Worm (Caenorhabditis elegans) whole organism, young adult: Measurements from ENCODE around the gene glb-30.

Source experiments
- D2030.7 ChIP-seq: fragments of 200-800 bp; sonication (Bioruptor generic); IDR thresholded peaks from 2 replicates; pipeline ENCODE4 v1.3.6; 2022; ENCODE audit warnings: missing genetic modification reagents, missing genetic modification characterization, missing compliant biosample characterization
- F10E7.11 ChIP-seq: sonication (generic microtip); optimal IDR thresholded peaks from 2 replicates; lab custom pipeline; 2017; ENCODE audit warnings: mild to moderate bottlenecking, missing genetic modification characterization, moderate library complexity, missing compliant biosample characterization
- F23B12.7 ChIP-seq: sonication (generic microtip); optimal IDR thresholded peaks from 2 replicates; lab custom pipeline; 2017; ENCODE audit warnings: missing genetic modification characterization, mild to moderate bottlenecking, missing compliant biosample characterization, antibody characterized with exemption, moderate library complexity; ENCODE audit not compliant: insufficient read depth
- F49E8.2 ChIP-seq: sonication (generic microtip); optimal IDR thresholded peaks from 3 replicates; lab custom pipeline; 2017; ENCODE audit warnings: missing genetic modification characterization, mild to moderate bottlenecking, missing compliant biosample characterization, antibody characterized with exemption, moderate library complexity; ENCODE audit not compliant: insufficient read depth
- Y53F4B.3 ChIP-seq: fragments of 200-800 bp; sonication (Bioruptor generic); IDR thresholded peaks from 2 replicates; pipeline ENCODE4 v1.3.6; 2022; ENCODE audit warnings: missing genetic modification reagents, missing genetic modification characterization, missing compliant biosample characterization
- Y53G8AR.9 ChIP-seq: fragments of 200-800 bp; sonication (Bioruptor generic); conservative IDR thresholded peaks from 2 replicates; pipeline ENCODE4 v1.3.6; 2022; ENCODE audit warnings: missing genetic modification reagents, missing genetic modification characterization, missing compliant biosample characterization
- Y56A3A.18 ChIP-seq: fragments of 200-800 bp; sonication (Bioruptor generic); IDR thresholded peaks from 2 replicates; pipeline ENCODE4 v1.3.6; 2022; ENCODE audit warnings: missing genetic modification reagents, missing genetic modification characterization, missing compliant biosample characterization
- Y95B8A.8 ChIP-seq: fragments of 200-800 bp; sonication (Bioruptor generic); IDR thresholded peaks from 2 replicates; pipeline ENCODE4 v1.3.6; 2022; ENCODE audit warnings: missing genetic modification reagents, missing genetic modification characterization, missing compliant biosample characterization
- ZK185.1 ChIP-seq: sonication (generic microtip); optimal IDR thresholded peaks from 2 replicates; lab custom pipeline; 2016; ENCODE audit warnings: mild to moderate bottlenecking, missing genetic modification characterization, missing compliant biosample characterization; ENCODE audit not compliant: poor library complexity, severe bottlenecking
- aptf-2 ChIP-seq: fragments of 200-800 bp; sonication (Bioruptor generic); conservative IDR thresholded peaks from 2 replicates; pipeline ENCODE4 v1.3.6; 2022; ENCODE audit warnings: missing genetic modification reagents, missing genetic modification characterization, missing compliant biosample characterization
- aptf-3 ChIP-seq: fragments of 200-800 bp; sonication (Bioruptor generic); IDR thresholded peaks from 2 replicates; pipeline ENCODE4 v1.3.6; 2022; ENCODE audit warnings: missing genetic modification characterization, missing compliant biosample characterization
- atf-7 ChIP-seq: sonication (generic microtip); optimal IDR thresholded peaks from 2 replicates; lab custom pipeline; 2017; ENCODE audit warnings: mild to moderate bottlenecking, missing genetic modification characterization, missing compliant biosample characterization
- bed-1 ChIP-seq: fragments of 200-800 bp; sonication (Bioruptor generic); IDR thresholded peaks from 2 replicates; pipeline ENCODE4 v1.3.6; 2022; ENCODE audit warnings: missing genetic modification reagents, missing genetic modification characterization, missing compliant biosample characterization
- cebp-1 ChIP-seq, 2 experiments: fragments of 200-800 bp in 1 of 2; sonication (Bioruptor generic) in 1 of 2; sonication (generic microtip) in 1 of 2; IDR thresholded peaks in 1 of 2; optimal IDR thresholded peaks in 1 of 2; 2 replicates each; pipeline versions ENCODE4 v1.3.6 to Lab custom; 2017 to 2022; ENCODE audit warnings: missing compliant biosample characterization in 2 of 2, missing genetic modification characterization in 2 of 2, mild to moderate bottlenecking in 1 of 2, missing genetic modification reagents in 1 of 2, moderate library complexity in 1 of 2
- ceh-91 ChIP-seq: fragments of 200-800 bp; sonication (Bioruptor generic); IDR thresholded peaks from 2 replicates; pipeline ENCODE4 v1.3.6; 2022; ENCODE audit warnings: missing genetic modification reagents, missing genetic modification characterization, missing compliant biosample characterization
- chd-7 ChIP-seq: sonication (generic microtip); optimal IDR thresholded peaks from 2 replicates; lab custom pipeline; 2016; ENCODE audit warnings: mild to moderate bottlenecking, missing genetic modification characterization, moderate library complexity, missing compliant biosample characterization
- dpl-1 ChIP-seq: fragments of 150-350 bp; optimal IDR thresholded peaks from 2 replicates; lab custom pipeline; 2014; ENCODE audit warnings: missing biosample characterization, missing genetic modification reagents, missing genetic modification characterization
- ets-4 ChIP-seq: fragments of 200-800 bp; sonication (Bioruptor generic); optimal IDR thresholded peaks from 2 replicates; lab custom pipeline; 2018; ENCODE audit warnings: mild to moderate bottlenecking, missing genetic modification characterization, missing compliant biosample characterization
- fkh-3 ChIP-seq: sonication (generic microtip); optimal IDR thresholded peaks from 2 replicates; lab custom pipeline; 2016; ENCODE audit warnings: mild to moderate bottlenecking, missing genetic modification characterization, missing compliant biosample characterization
- gei-17 ChIP-seq: fragments of 200-800 bp; sonication (Bioruptor generic); optimal IDR thresholded peaks from 2 replicates; lab custom pipeline; 2018; ENCODE audit warnings: mild to moderate bottlenecking, missing genetic modification characterization, missing compliant biosample characterization
- hmg-1.2 ChIP-seq: fragments of 200-800 bp; sonication (Bioruptor generic); IDR thresholded peaks from 2 replicates; pipeline ENCODE4 v1.3.6; 2022; ENCODE audit warnings: missing genetic modification reagents, missing genetic modification characterization, missing compliant biosample characterization
- lin-35 ChIP-seq, 3 experiments: fragments of 150-350 bp in 2 of 3; sonication (generic microtip) in 1 of 3; optimal IDR thresholded peaks; 2 replicates each; lab custom pipeline; 2014 to 2018; ENCODE audit warnings: missing biosample characterization in 3 of 3, missing genetic modification characterization in 3 of 3, missing genetic modification reagents in 3 of 3
- lir-1 ChIP-seq: fragments of 200-800 bp; sonication (Bioruptor generic); conservative IDR thresholded peaks from 2 replicates; pipeline ENCODE4 v1.3.6; 2022; ENCODE audit warnings: missing genetic modification reagents, missing genetic modification characterization, missing compliant biosample characterization
- lsl-1 ChIP-seq: fragments of 200-800 bp; sonication (Bioruptor generic); optimal IDR thresholded peaks from 2 replicates; lab custom pipeline; 2018; ENCODE audit warnings: mild to moderate bottlenecking, missing genetic modification characterization, moderate library complexity, missing compliant biosample characterization
- mcd-1 ChIP-seq: fragments of 200-800 bp; sonication (Bioruptor generic); IDR thresholded peaks from 2 replicates; pipeline ENCODE4 v1.3.6; 2022; ENCODE audit warnings: missing genetic modification reagents, missing genetic modification characterization, missing compliant biosample characterization
- nhr-80 ChIP-seq: sonication (generic microtip); optimal IDR thresholded peaks from 2 replicates; lab custom pipeline; 2016; ENCODE audit warnings: missing genetic modification characterization, missing compliant biosample characterization
- sea-2 ChIP-seq: fragments of 200-800 bp; sonication (Bioruptor generic); IDR thresholded peaks from 2 replicates; pipeline ENCODE4 v1.3.6; 2022; ENCODE audit warnings: missing genetic modification characterization, missing compliant biosample characterization
- tbp1 ChIP-seq: fragments of 200-800 bp; sonication (Bioruptor generic); optimal IDR thresholded peaks from 2 replicates; lab custom pipeline; 2018; ENCODE audit warnings: mild to moderate bottlenecking, missing genetic modification characterization, missing compliant biosample characterization
- ztf-18 ChIP-seq: sonication (generic microtip); optimal IDR thresholded peaks from 2 replicates; lab custom pipeline; 2016; ENCODE audit warnings: missing genotype, mild to moderate bottlenecking, missing genetic modification characterization, missing compliant biosample characterization
- ztf-25 ChIP-seq: fragments of 200-800 bp; sonication (Bioruptor generic); IDR thresholded peaks from 2 replicates; pipeline ENCODE4 v1.3.6; 2022; ENCODE audit warnings: missing genetic modification reagents, missing genetic modification characterization, missing compliant biosample characterization

The glb-30 gene

DNA sequence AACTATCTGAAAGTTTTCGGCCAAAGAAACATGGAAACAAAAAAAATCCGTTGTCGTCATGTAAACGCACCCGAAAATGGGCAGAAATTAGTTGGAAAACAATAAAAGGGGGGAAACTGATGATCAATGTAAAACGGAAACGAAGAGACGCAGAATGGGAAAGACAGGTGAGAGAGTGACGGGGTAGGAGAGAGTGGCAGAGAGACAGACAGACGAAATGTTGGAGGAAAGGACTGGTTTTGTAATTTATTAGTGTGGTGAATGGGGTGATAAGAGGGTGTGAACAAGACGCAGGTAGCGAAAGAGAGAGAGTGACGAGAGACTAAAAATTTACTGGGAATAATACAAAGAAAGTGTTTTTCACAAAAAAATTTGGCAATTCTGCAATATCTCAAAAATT, 12.6 kb upstream of the glb-30 start (continued):
- TF ChIP-seq mcd-1 = 0 out of 2 replicates have a peak, but pooled peaks have one; percentile 9
- peak; percentile 77 for TF ChIP-seq nhr-80 (tag; lab: Kevin White, UChicago)
- no peak for TF ChIP-seq ztf-25
- peak; percentile 66 for TF ChIP-seq atf-7
- TF ChIP-seq sea-2 = no peak
- no peak for TF ChIP-seq Y53G8AR.9 (GFP tag; lab: Robert Waterston, UW)
- no peak for TF ChIP-seq bed-1
- TF ChIP-seq ZK185.1 = no peak
- peak; percentile 1 for TF ChIP-seq ets-4 (GFP tag; lab: Kevin White, UChicago)
- TF ChIP-seq Y56A3A.18 (GFP tag; lab: Robert Waterston, UW) = no peak
- no peak for TF ChIP-seq chd-7
- TF ChIP-seq, all 124 proteins: peak for 22

DNA sequence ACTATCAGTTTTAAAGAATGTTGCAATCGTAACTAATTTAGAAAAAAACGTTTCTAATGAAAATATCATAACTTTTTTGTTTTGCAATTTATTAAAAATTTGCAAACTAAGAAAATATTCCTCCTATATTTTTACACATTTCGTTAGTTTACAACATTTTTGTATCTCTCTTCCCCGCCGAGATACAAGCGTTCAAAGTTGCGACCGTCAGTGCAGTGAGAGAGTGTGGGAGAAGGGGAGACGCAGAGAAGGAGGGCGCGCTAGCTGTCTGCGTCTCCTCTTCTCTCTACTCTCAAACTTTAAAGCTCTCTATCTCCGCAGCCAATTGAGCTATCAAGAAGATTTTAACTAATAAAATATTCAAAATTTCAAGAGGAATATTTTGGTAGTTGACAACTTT, 12.0 kb upstream of the glb-30 start:
- TF ChIP-seq hmg-1.2 (GFP tag; lab: Robert Waterston, UW) (peak; percentile 77), aptf-3 (GFP tag; lab: Robert Waterston, UW) (no peak)
- TF ChIP-seq, all 124 proteins: peak for 1

DNA sequence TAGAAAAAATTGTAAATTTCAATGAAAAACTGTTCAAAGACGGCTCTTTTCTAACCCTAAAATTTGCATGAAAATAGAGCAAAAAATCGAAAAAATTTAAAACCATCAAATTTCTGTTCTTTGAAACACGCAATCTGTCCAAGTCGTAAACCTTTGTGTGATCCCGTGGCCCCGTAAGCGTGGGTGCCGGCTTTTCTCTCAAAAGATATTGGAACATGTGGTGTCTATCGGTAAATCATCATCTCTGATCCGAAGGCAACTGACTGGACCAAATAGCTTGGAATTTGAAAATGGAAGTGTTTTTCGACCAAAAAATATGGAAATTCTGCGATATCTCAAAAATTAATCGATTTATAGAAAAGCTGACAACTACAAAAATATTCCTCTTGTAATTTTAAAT, 10.3 kb upstream of the glb-30 start:
- TF ChIP-seq mcd-1 = no peak
- no peak for TF ChIP-seq F10E7.11 (tag; lab: Kevin White, UChicago)
- TF ChIP-seq ceh-91 = no peak
- TF ChIP-seq gei-17 (GFP tag; lab: Kevin White, UChicago) = no peak
- TF ChIP-seq aptf-2 (GFP tag; lab: Robert Waterston, UW) = no peak
- TF ChIP-seq D2030.7 = no peak
- TF ChIP-seq ztf-18 (tag; lab: Kevin White, UChicago) = no peak
- no peak for TF ChIP-seq F49E8.2 (tag; lab: Kevin White, UChicago)
- no peak for TF ChIP-seq dpl-1 (GFP tag; lab: Kevin White, UChicago)
- TF ChIP-seq lin-35 (GFP tag; optimal IDR thresholded peaks at IDR 0.05; lab: Kevin White, UChicago) = no peak
- TF ChIP-seq tbp1 (GFP tag; lab: Kevin White, UChicago) = no peak
- TF ChIP-seq lir-1 = no peak
- no peak for TF ChIP-seq Y95B8A.8 (GFP tag; lab: Robert Waterston, UW)

DNA sequence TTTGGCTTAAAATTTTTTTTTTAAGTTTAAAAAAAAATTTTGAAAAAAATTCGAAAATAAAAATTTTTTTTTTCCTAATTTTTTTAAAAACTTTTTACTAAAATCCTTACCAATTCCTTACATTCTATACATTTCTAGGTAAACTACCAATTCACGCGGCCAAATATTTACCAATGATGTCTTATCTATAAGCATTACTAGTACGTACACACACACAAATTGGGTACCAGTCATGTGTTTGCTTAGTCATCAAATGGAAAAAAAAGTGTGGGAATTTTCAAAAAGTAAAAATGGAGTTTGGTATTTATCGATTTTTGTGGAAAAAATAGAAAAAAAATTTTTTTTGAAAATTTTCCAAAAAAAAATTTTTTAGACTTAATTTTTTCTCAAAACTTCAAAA, 8.2 kb upstream of the glb-30 start, which contains the start of gene Y22D7AR.6:
Gene Y22D7AR.6 (minus strand): TSS at position 134 of the 400 bp plus-strand sequence.
- TF ChIP-seq fkh-3 (no peak), lsl-1 (GFP tag; lab: Kevin White, UChicago) (no peak)

DNA sequence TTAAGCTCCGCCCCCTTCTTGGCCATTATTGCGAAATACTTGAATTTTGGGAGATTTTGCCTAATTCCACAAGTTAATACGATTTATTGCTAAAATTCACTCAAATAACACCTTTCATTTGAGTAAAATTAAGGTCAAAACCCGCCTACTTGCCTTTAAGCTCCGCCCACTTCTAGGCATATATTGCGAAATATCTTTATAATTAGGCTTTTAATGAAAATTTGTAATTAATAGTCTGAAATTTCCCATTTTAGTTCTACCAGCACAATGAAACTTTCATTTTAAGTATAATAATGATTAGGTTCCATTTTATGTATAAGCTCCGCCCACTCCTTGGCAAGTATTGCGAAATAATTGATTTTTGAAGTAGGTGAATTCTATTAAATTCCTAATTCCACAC, 6.3 kb upstream of the glb-30 start:
- TF ChIP-seq F23B12.7 (tag; lab: Kevin White, UChicago) = no peak
- no peak; the same call in 1 of the 2 replicates for TF ChIP-seq cebp-1 (GFP tag; IDR thresholded peaks at IDR 0.05; lab: Robert Waterston, UW)
- peak; percentile 93 for TF ChIP-seq cebp-1 (tag; optimal IDR thresholded peaks at IDR 0.05; lab: Kevin White, UChicago)
- TF ChIP-seq, all 124 proteins: peak for 1

DNA sequence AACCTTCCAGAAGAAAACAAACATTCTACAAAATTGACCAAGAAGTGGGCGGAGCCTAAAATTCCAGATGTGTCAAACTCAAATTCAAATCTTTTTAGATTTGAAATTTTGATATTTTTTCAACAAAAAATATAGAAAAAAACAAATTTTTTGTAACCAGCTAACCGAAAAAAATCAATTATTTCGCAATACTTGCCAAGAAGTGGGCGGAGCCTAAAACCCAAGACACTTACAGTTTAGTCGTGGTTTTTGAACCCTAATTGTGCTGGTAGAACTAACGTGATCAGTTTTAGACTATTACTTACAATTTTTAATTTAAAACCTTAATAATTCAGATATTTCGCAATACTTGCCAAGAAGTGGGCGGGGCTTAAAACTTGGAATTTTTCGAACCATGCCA, 4.9 kb upstream of the glb-30 start:
- TF ChIP-seq cebp-1 (GFP tag; IDR thresholded peaks at IDR 0.05; lab: Robert Waterston, UW) = peak; percentile 34; the same call in 1 of the 2 replicates
- peak; percentile 91 for TF ChIP-seq cebp-1 (tag; optimal IDR thresholded peaks at IDR 0.05; lab: Kevin White, UChicago)
- TF ChIP-seq Y53F4B.3 (GFP tag; lab: Robert Waterston, UW) = no peak
